Worm (Caenorhabditis elegans): Measurements from ENCODE around the gene irld-55.

Gene irld-55

ce11 chrIV:13984041-13984440 lies 36.0 kb upstream of the irld-55 start, which contains the start of gene tor-2:
Gene tor-2 (minus strand): TSS chrIV:13984141.
- TF ChIP-seq sptf-2 (GFP tag; optimal IDR thresholded peaks at IDR 0.05) (no peak), B0035.1 (tag; optimal IDR thresholded peaks at IDR 0.05) (no peak), T26A5.8 (tag; optimal IDR thresholded peaks at IDR 0.05) (no peak), K12H6.12 (tag; optimal IDR thresholded peaks at IDR 0.05) (no peak), hlh-12 (tag; optimal IDR thresholded peaks at IDR 0.05) (no peak), ceh-58 (GFP tag; IDR thresholded peaks at IDR 0.05) (no peak), Y79H2A.3 (GFP tag; conservative IDR thresholded peaks at IDR 0.05) (no peak), ccch-3 (GFP tag; optimal IDR thresholded peaks at IDR 0.05) (no peak)

- TF ChIP-seq ceh-79 (tag; optimal IDR thresholded peaks at IDR 0.05) (no peak), attf-3 (GFP tag; conservative IDR thresholded peaks at IDR 0.05) (no peak), him-1 (tag; optimal IDR thresholded peaks at IDR 0.05) (no peak), F37B4.10 (GFP tag; IDR thresholded peaks at IDR 0.05) (no peak), bed-1 (GFP tag; IDR thresholded peaks at IDR 0.05) (no peak), aptf-3 (GFP tag; IDR thresholded peaks at IDR 0.05) (no peak), let-607 (tag; optimal IDR thresholded peaks at IDR 0.05) (no peak), ama-1 (optimal IDR thresholded peaks at IDR 0.05) (no peak), ama-1 (GFP tag; optimal IDR thresholded peaks at IDR 0.05) (no peak), B0336.3 (GFP tag; IDR thresholded peaks at IDR 0.05) (no peak), nhr-80 (tag; optimal IDR thresholded peaks at IDR 0.05) (no peak), mcd-1 (GFP tag; IDR thresholded peaks at IDR 0.05) (no peak), madf-3 (GFP tag; IDR thresholded peaks at IDR 0.05) (no peak), ztf-6 (GFP tag; IDR thresholded peaks at IDR 0.05) (no peak)
Measured at ce11 chrIV:13985705-13986104, 34.3 kb upstream of the irld-55 start, which contains the start of gene tor-1. Gene tor-1 (minus strand): TSS chrIV:13985805.

- TF ChIP-seq nfya-1 (tag; optimal IDR thresholded peaks at IDR 0.05; ENCODE audit: borderline replicate concordance, insufficient read depth) (no peak), mxl-1 (tag; optimal IDR thresholded peaks at IDR 0.05) (no peak), C17E4.6 (GFP tag; IDR thresholded peaks at IDR 0.05) (no peak), dpl-1 (GFP tag; optimal IDR thresholded peaks at IDR 0.05) (no peak), die-1 (tag; optimal IDR thresholded peaks at IDR 0.05) (no peak), F52B5.7 (tag; optimal IDR thresholded peaks at IDR 0.05) (no peak), bed-1 (GFP tag; IDR thresholded peaks at IDR 0.05) (no peak), dpff-1 (tag; optimal IDR thresholded peaks at IDR 0.05) (no peak), F10E7.11 (tag; optimal IDR thresholded peaks at IDR 0.05) (no peak), ztf-18 (tag; optimal IDR thresholded peaks at IDR 0.05) (no peak), D2030.7 (GFP tag; IDR thresholded peaks at IDR 0.05) (no peak), nfya-2 (GFP tag; IDR thresholded peaks at IDR 0.05) (no peak), B0019.2 (GFP tag; conservative IDR thresholded peaks at IDR 0.05) (no peak), him-1 (tag; optimal IDR thresholded peaks at IDR 0.05) (no peak)
Measured at ce11 chrIV:13988781-13989180, 31.2 kb upstream of the irld-55 start, which contains the start of gene egl-23. Gene egl-23 (plus strand): TSS chrIV:13989081.

- TF ChIP-seq ccch-3 (GFP tag; optimal IDR thresholded peaks at IDR 0.05), result no peak
- no peak for TF ChIP-seq hrde-1 (tag; optimal IDR thresholded peaks at IDR 0.05; ENCODE audit: borderline replicate concordance)
- no peak for TF ChIP-seq snpc-4 (GFP tag; optimal IDR thresholded peaks at IDR 0.05)
- peak in 3 of 4 experiments; percentile 2 to 84 (median 55) for TF ChIP-seq snpc-4 (tag; optimal IDR thresholded peaks at IDR 0.05)
Measured at ce11 chrIV:13989875-13990274, 30.1 kb upstream of the irld-55 start.
